2 fruit fly cellular contexts compared by ENCODE assay signal in genomic region chr3R:20282769-20283530, dm6.
A peak's percentile ranks its signal among the peaks of the same experiment; 100 is the strongest.
TF ChIP-seq lines count a peak whose summit lies in the region.

No protein-coding gene starts in this region.

TF ChIP-seq in whole organism, embryonic, 481 proteins besides CTCF, POLR2A, EP300 and RAD21 (continued from another document):
- TF ChIP-seq pb (GFP tag; optimal IDR thresholded peaks at IDR 0.05; lab: Kevin White, UChicago): no peak
- TF ChIP-seq ewg (GFP tag; optimal IDR thresholded peaks at IDR 0.05; lab: Kevin White, UChicago): no peak
- TF ChIP-seq PHDP (tag; optimal IDR thresholded peaks at IDR 0.05; lab: Kevin White, UChicago): no peak
- no peak for TF ChIP-seq exex (tag; optimal IDR thresholded peaks at IDR 0.05; lab: Kevin White, UChicago)
- TF ChIP-seq CG11247 (GFP tag; IDR thresholded peaks at IDR 0.05; lab: Robert Waterston, UW): no peak
- no peak for TF ChIP-seq p53 (GFP tag; optimal IDR thresholded peaks at IDR 0.05; lab: Kevin White, UChicago)
- TF ChIP-seq CG4360 (GFP tag; IDR thresholded peaks at IDR 0.05; lab: Robert Waterston, UW): peak; percentile 51
- TF ChIP-seq YL-1 (GFP tag; optimal IDR thresholded peaks at IDR 0.05; lab: Kevin White, UChicago): no peak
- no peak for TF ChIP-seq Blimp-1 (GFP tag; optimal IDR thresholded peaks at IDR 0.05; lab: Kevin White, UChicago)
- no peak for TF ChIP-seq Max (GFP tag; optimal IDR thresholded peaks at IDR 0.05; lab: Kevin White, UChicago)
- TF ChIP-seq sna (GFP tag; IDR thresholded peaks at IDR 0.05; lab: Robert Waterston, UW; ENCODE audit: partially characterized antibody): no peak
- no peak for TF ChIP-seq dati (GFP tag; IDR thresholded peaks at IDR 0.05; lab: Robert Waterston, UW)
- TF ChIP-seq sim (GFP tag; IDR thresholded peaks at IDR 0.05; lab: Robert Waterston, UW): no peak

TF ChIP-seq in whole organism, prepupa, 60 proteins besides CTCF, POLR2A, EP300 and RAD21 (continued from another document):
- TF ChIP-seq CG6808 (GFP tag; optimal IDR thresholded peaks at IDR 0.05; lab: Kevin White, UChicago): peak; percentile 41
- no peak; the same call in 1 of the 2 replicates for TF ChIP-seq CG15336 (GFP tag; IDR thresholded peaks at IDR 0.05; lab: Robert Waterston, UW)
- TF ChIP-seq Gug (GFP tag; IDR thresholded peaks at IDR 0.05; lab: Robert Waterston, UW): no peak
- no peak for TF ChIP-seq CG6163 (GFP tag; IDR thresholded peaks at IDR 0.05; lab: Robert Waterston, UW)
- no peak for TF ChIP-seq Hr38 (GFP tag; optimal IDR thresholded peaks at IDR 0.05; lab: Kevin White, UChicago)
- peak; percentile 27 for TF ChIP-seq CG10669 (GFP tag; optimal IDR thresholded peaks at IDR 0.05; lab: Kevin White, UChicago)
- peak; percentile 80 for TF ChIP-seq svp (GFP tag; lab: Kevin White, UChicago)
- TF ChIP-seq Eip78C (GFP tag; lab: Kevin White, UChicago): peak; percentile 94
- peak; percentile 62 for TF ChIP-seq Hr39 (GFP tag; optimal IDR thresholded peaks at IDR 0.05; lab: Kevin White, UChicago)
- peak; percentile 84 for TF ChIP-seq CG32006 (GFP tag; optimal IDR thresholded peaks at IDR 0.05; lab: Kevin White, UChicago)
- peak; percentile 66 for TF ChIP-seq Met (GFP tag; optimal IDR thresholded peaks at IDR 0.05; lab: Kevin White, UChicago)
- peak; percentile 65 for TF ChIP-seq acj6 (GFP tag; optimal IDR thresholded peaks at IDR 0.05; lab: Kevin White, UChicago)
- peak; percentile 72 for TF ChIP-seq pdm3 (GFP tag; optimal IDR thresholded peaks at IDR 0.05; lab: Kevin White, UChicago)
- TF ChIP-seq OdsH (GFP tag; optimal IDR thresholded peaks at IDR 0.05; lab: Kevin White, UChicago): peak; percentile 68
- TF ChIP-seq CG7368 (GFP tag; optimal IDR thresholded peaks at IDR 0.05; lab: Kevin White, UChicago): no peak
- TF ChIP-seq Sox14 (GFP tag; optimal IDR thresholded peaks at IDR 0.05; lab: Kevin White, UChicago): peak; percentile 54
- TF ChIP-seq achi (GFP tag; optimal IDR thresholded peaks at IDR 0.05; lab: Kevin White, UChicago): peak; percentile 45
- TF ChIP-seq vri (GFP tag; optimal IDR thresholded peaks at IDR 0.05; lab: Kevin White, UChicago): no peak
- TF ChIP-seq Sox15 (GFP tag; optimal IDR thresholded peaks at IDR 0.05; lab: Kevin White, UChicago): peak; percentile 45
- peak; percentile 53 for TF ChIP-seq CG10631 (GFP tag; optimal IDR thresholded peaks at IDR 0.05; lab: Kevin White, UChicago)
- peak; percentile 29 for TF ChIP-seq net (GFP tag; optimal IDR thresholded peaks at IDR 0.05; lab: Kevin White, UChicago)
- TF ChIP-seq CG3919 (GFP tag; optimal IDR thresholded peaks at IDR 0.05; lab: Kevin White, UChicago): peak; percentile 42
- TF ChIP-seq Ets21C (GFP tag; optimal IDR thresholded peaks at IDR 0.05; lab: Kevin White, UChicago): peak; percentile 15
- TF ChIP-seq CG34406 (GFP tag; optimal IDR thresholded peaks at IDR 0.05; lab: Kevin White, UChicago): peak; percentile 51
- peak; percentile 69 for TF ChIP-seq Eip75B (GFP tag; optimal IDR thresholded peaks at IDR 0.05; lab: Kevin White, UChicago)
- TF ChIP-seq CG8632 (GFP tag; optimal IDR thresholded peaks at IDR 0.05; lab: Kevin White, UChicago): peak; percentile 43
- no peak for TF ChIP-seq Blimp-1 (GFP tag; optimal IDR thresholded peaks at IDR 0.05; lab: Kevin White, UChicago)
- peak; percentile 54 for TF ChIP-seq CG3032 (tag; optimal IDR thresholded peaks at IDR 0.05; lab: Kevin White, UChicago)
- TF ChIP-seq CG8119 (GFP tag; IDR thresholded peaks at IDR 0.05; lab: Robert Waterston, UW): no peak
- TF ChIP-seq Smox (GFP tag; optimal IDR thresholded peaks at IDR 0.05; lab: Kevin White, UChicago): peak; percentile 70
- no peak for TF ChIP-seq CG11902 (GFP tag; optimal IDR thresholded peaks at IDR 0.05; lab: Kevin White, UChicago)
- peak; percentile 36 for TF ChIP-seq dsx (GFP tag; optimal IDR thresholded peaks at IDR 0.05; lab: Kevin White, UChicago; ENCODE audit: poor library complexity, severe bottlenecking)
- TF ChIP-seq CG31627 (GFP tag; optimal IDR thresholded peaks at IDR 0.05; lab: Kevin White, UChicago): peak; percentile 69
- TF ChIP-seq topi (GFP tag; optimal IDR thresholded peaks at IDR 0.05; lab: Kevin White, UChicago): peak; percentile 73
- TF ChIP-seq Lpt (GFP tag; optimal IDR thresholded peaks at IDR 0.05; lab: Kevin White, UChicago): no peak
- peak; percentile 32 for TF ChIP-seq CG11762 (GFP tag; optimal IDR thresholded peaks at IDR 0.05; lab: Kevin White, UChicago; ENCODE audit: insufficient read depth)
- TF ChIP-seq fd85E (GFP tag; optimal IDR thresholded peaks at IDR 0.05; lab: Kevin White, UChicago): no peak
- peak; percentile 58; the same call in 2 of the 3 replicates for TF ChIP-seq eg (GFP tag; IDR thresholded peaks at IDR 0.05; lab: Robert Waterston, UW)
- no peak for TF ChIP-seq fkh (GFP tag; optimal IDR thresholded peaks at IDR 0.05; lab: Kevin White, UChicago)
